Worm (Caenorhabditis elegans) whole organism, mixed stage, embryonic: ENCODE results near the gene T16G1.6.

ENCODE experiments used
- M03D4.4 ChIP-seq: sonication (generic microtip); optimal IDR thresholded peaks from 2 replicates; lab custom pipeline; 2017; ENCODE audit warnings: mild to moderate bottlenecking, missing genetic modification characterization, missing compliant biosample characterization
- blmp-1 ChIP-seq: fragments of 150-350 bp; optimal IDR thresholded peaks from 2 replicates; lab custom pipeline; 2014; ENCODE audit warnings: missing biosample characterization, missing genetic modification characterization
- ceh-39 ChIP-seq: fragments of 150-350 bp; optimal IDR thresholded peaks from 2 replicates; lab custom pipeline; 2014; ENCODE audit warnings: missing biosample characterization, missing genetic modification characterization
- drap-1 ChIP-seq: fragments of 200-800 bp; sonication (Bioruptor generic); optimal IDR thresholded peaks from 3 replicates; lab custom pipeline; 2018; ENCODE audit warnings: mild to moderate bottlenecking, missing genetic modification characterization, missing compliant biosample characterization
- elt-1 ChIP-seq: sonication (generic microtip); optimal IDR thresholded peaks from 2 replicates; lab custom pipeline; 2017; ENCODE audit warnings: missing genetic modification characterization, mild to moderate bottlenecking, missing compliant biosample characterization, antibody characterized with exemption, moderate library complexity, borderline replicate concordance; ENCODE audit not compliant: insufficient read depth
- elt-3 ChIP-seq: fragments of 150-350 bp; optimal IDR thresholded peaks from 2 replicates; lab custom pipeline; 2014; ENCODE audit warnings: missing biosample characterization, missing genetic modification characterization
- flh-1 ChIP-seq: fragments of 200-800 bp; sonication (Bioruptor generic); optimal IDR thresholded peaks from 2 replicates; lab custom pipeline; 2018; ENCODE audit warnings: mild to moderate bottlenecking, missing genetic modification characterization, moderate library complexity, missing compliant biosample characterization
- ham-2 ChIP-seq: fragments of 200-800 bp; sonication (Bioruptor generic); optimal IDR thresholded peaks from 2 replicates; lab custom pipeline; 2018; ENCODE audit warnings: mild to moderate bottlenecking, missing genetic modification characterization, missing compliant biosample characterization
- hlh-1 ChIP-seq: fragments of 150-350 bp; optimal IDR thresholded peaks from 2 replicates; lab custom pipeline; 2014; ENCODE audit warnings: missing biosample characterization, missing genetic modification reagents, missing genetic modification characterization
- lin-32 ChIP-seq: fragments of 200-800 bp; sonication (Bioruptor generic); optimal IDR thresholded peaks from 2 replicates; lab custom pipeline; 2018; ENCODE audit warnings: mild to moderate bottlenecking, missing genetic modification characterization, missing compliant biosample characterization
- lsy-2 ChIP-seq: fragments of 150-350 bp; optimal IDR thresholded peaks from 2 replicates; lab custom pipeline; 2014; ENCODE audit warnings: missing biosample characterization, missing genetic modification characterization
- mep-1 ChIP-seq: fragments of 150-350 bp; optimal IDR thresholded peaks from 2 replicates; lab custom pipeline; 2017; ENCODE audit warnings: missing biosample characterization, missing genetic modification reagents, missing genetic modification characterization, inconsistent platforms
- mls-2 ChIP-seq: sonication (generic microtip); optimal IDR thresholded peaks from 2 replicates; lab custom pipeline; 2016; ENCODE audit warnings: mild to moderate bottlenecking, missing genetic modification characterization, moderate library complexity, missing compliant biosample characterization
- nhr-2 ChIP-seq: fragments of 150-350 bp; optimal IDR thresholded peaks from 2 replicates; lab custom pipeline; 2014; ENCODE audit warnings: missing biosample characterization, missing genetic modification characterization
- nhr-237 ChIP-seq: fragments of 150-350 bp; optimal IDR thresholded peaks from 2 replicates; lab custom pipeline; 2014; ENCODE audit warnings: missing biosample characterization, missing genetic modification characterization
- nhr-28 ChIP-seq: fragments of 150-350 bp; optimal IDR thresholded peaks from 2 replicates; lab custom pipeline; 2014; ENCODE audit warnings: missing biosample characterization, missing genetic modification characterization
- nhr-76 ChIP-seq: sonication (generic microtip); optimal IDR thresholded peaks from 2 replicates; lab custom pipeline; 2017; ENCODE audit warnings: missing biosample characterization, missing genetic modification characterization
- pha-4 ChIP-seq: fragments of 150-350 bp; optimal IDR thresholded peaks from 2 replicates; lab custom pipeline; 2018; ENCODE audit warnings: missing biosample characterization, missing genetic modification reagents, missing genetic modification characterization
- sem-2 ChIP-seq: fragments of 200-800 bp; sonication (Bioruptor generic); optimal IDR thresholded peaks from 2 replicates; lab custom pipeline; 2018; ENCODE audit warnings: mild to moderate bottlenecking, missing genetic modification characterization, missing compliant biosample characterization
- sptf-1 ChIP-seq: sonication (generic microtip); optimal IDR thresholded peaks from 2 replicates; lab custom pipeline; 2017; ENCODE audit warnings: mild to moderate bottlenecking, missing genetic modification characterization, moderate library complexity, missing compliant biosample characterization
- tbx-8 ChIP-seq: fragments of 200-800 bp; sonication (Bioruptor generic); optimal IDR thresholded peaks from 2 replicates; lab custom pipeline; 2018; ENCODE audit warnings: mild to moderate bottlenecking, missing genetic modification characterization, moderate library complexity, missing compliant biosample characterization
- unc-120 ChIP-seq: sonication (generic microtip); optimal IDR thresholded peaks from 2 replicates; lab custom pipeline; 2017; ENCODE audit warnings: missing genetic modification characterization, missing compliant biosample characterization; ENCODE audit not compliant: poor library complexity, severe bottlenecking
- unc-62 ChIP-seq: fragments of 150-350 bp; optimal IDR thresholded peaks from 2 replicates; lab custom pipeline; 2014; ENCODE audit warnings: missing biosample characterization, missing genetic modification reagents, missing genetic modification characterization
- zip-8 ChIP-seq: fragments of 150-350 bp; optimal IDR thresholded peaks from 2 replicates; lab custom pipeline; 2014; ENCODE audit warnings: missing biosample characterization, missing genetic modification characterization
- ztf-11 ChIP-seq: fragments of 150-350 bp; optimal IDR thresholded peaks from 2 replicates; lab custom pipeline; 2014; ENCODE audit warnings: missing biosample characterization, missing genetic modification characterization

Gene T16G1.6

ce11 chrV:12897338-12897737, 39.6 kb downstream of the T16G1.6 start (continued):
- TF ChIP-seq lsy-2 = no peak
- no peak for TF ChIP-seq nhr-237 (tag; lab: Kevin White, UChicago)
- TF ChIP-seq unc-62 = no peak
- TF ChIP-seq mls-2 (tag; lab: Kevin White, UChicago) = no peak
- TF ChIP-seq, all 35 proteins: peak for 6

ce11 chrV:12896850-12897249, 40.1 kb downstream of the T16G1.6 start:
- no peak for TF ChIP-seq sem-2 (GFP tag; lab: Kevin White, UChicago)
- TF ChIP-seq blmp-1 (tag; lab: Kevin White, UChicago) = no peak
- peak; percentile 15 for TF ChIP-seq mls-2 (tag; lab: Kevin White, UChicago)
- TF ChIP-seq nhr-76 (tag; lab: Kevin White, UChicago) = no peak
- TF ChIP-seq unc-120 (tag; lab: Kevin White, UChicago) = peak; percentile 57
- no peak for TF ChIP-seq nhr-237 (tag; lab: Kevin White, UChicago)
- peak; percentile 95 for TF ChIP-seq hlh-1 (tag; lab: Kevin White, UChicago)
- no peak for TF ChIP-seq lsy-2
- TF ChIP-seq ham-2 (GFP tag; lab: Kevin White, UChicago) = no peak
- no peak for TF ChIP-seq sptf-1
- peak; percentile 80 for TF ChIP-seq unc-62
- no peak for TF ChIP-seq zip-8 (tag; lab: Kevin White, UChicago)

- TF ChIP-seq ztf-11 (no peak), M03D4.4 (tag; lab: Kevin White, UChicago) (no peak), flh-1 (GFP tag; lab: Kevin White, UChicago) (no peak), pha-4 (no peak), hlh-1 (tag; lab: Kevin White, UChicago) (no peak), elt-3 (tag; lab: Kevin White, UChicago) (no peak), nhr-237 (tag; lab: Kevin White, UChicago) (no peak), ceh-39 (tag; lab: Kevin White, UChicago) (no peak), mls-2 (tag; lab: Kevin White, UChicago) (no peak)
- TF ChIP-seq, all 35 proteins: peak for 0
These were observed 41.2 kb downstream of the T16G1.6 start, which contains the start of gene ttbk-7 for ce11 chrV:12895772-12896171. ttbk-7 (minus strand) TSS chrV:12895872.

- no peak for TF ChIP-seq mep-1
- TF ChIP-seq lsy-2 = no peak
- TF ChIP-seq tbx-8 (GFP tag; lab: Kevin White, UChicago) = no peak
- TF ChIP-seq unc-120 (tag; lab: Kevin White, UChicago) = no peak
- TF ChIP-seq unc-62 = no peak
- TF ChIP-seq lin-32 (GFP tag; lab: Kevin White, UChicago) = no peak
- TF ChIP-seq ztf-11 = no peak
- no peak for TF ChIP-seq elt-1 (tag; lab: Kevin White, UChicago)
- TF ChIP-seq drap-1 (GFP tag; lab: Kevin White, UChicago) = no peak
- no peak for TF ChIP-seq nhr-28 (tag; lab: Kevin White, UChicago)
- no peak for TF ChIP-seq hlh-1 (tag; lab: Kevin White, UChicago)
- no peak for TF ChIP-seq nhr-2 (tag; lab: Kevin White, UChicago)
- TF ChIP-seq ceh-39 (tag; lab: Kevin White, UChicago) = no peak
- TF ChIP-seq ham-2 (GFP tag; lab: Kevin White, UChicago) = no peak
These were observed 51.1 kb downstream of the T16G1.6 start, which contains the start of gene glb-24 for ce11 chrV:12885860-12886259. glb-24 (minus strand) TSS chrV:12885960.
